Fruit fly (Drosophila melanogaster) ovary, adult (tissue): Measurements from ENCODE around the gene Tnpo.

ENCODE experiments used
- CG17801 ChIP-seq: fragments of 200-800 bp; optimal IDR thresholded peaks from 2 replicates; lab custom pipeline; 2019; ENCODE audit warnings: missing biosample characterization, mild to moderate bottlenecking, missing genetic modification characterization, moderate library complexity; ENCODE audit not compliant: partially characterized antibody

Tnpo gene

DNA sequence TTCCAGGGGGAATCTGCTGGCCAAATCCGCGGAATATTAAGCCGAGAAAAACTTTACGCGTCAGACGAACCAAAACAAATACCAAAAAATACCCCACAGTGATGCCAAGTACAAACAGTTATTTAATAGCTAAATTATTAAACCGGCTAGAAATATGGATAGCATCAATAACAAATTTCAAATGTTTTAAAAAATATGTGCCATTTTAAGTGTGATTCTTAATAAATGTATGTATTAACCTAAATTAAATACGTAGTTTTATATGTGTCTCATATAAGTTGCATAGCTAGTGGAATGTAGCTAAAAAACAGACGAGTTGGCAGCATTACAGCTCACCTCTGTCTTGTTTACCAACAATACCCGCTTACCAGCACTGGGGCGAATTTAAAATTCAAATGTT, 11.5 kb upstream of the Tnpo start, which contains the start of gene CG10274:
Gene CG10274 (minus strand): TSS at position 54 of the 400 bp plus-strand sequence.
- peak; percentile 61 for TF ChIP-seq CG17801

DNA sequence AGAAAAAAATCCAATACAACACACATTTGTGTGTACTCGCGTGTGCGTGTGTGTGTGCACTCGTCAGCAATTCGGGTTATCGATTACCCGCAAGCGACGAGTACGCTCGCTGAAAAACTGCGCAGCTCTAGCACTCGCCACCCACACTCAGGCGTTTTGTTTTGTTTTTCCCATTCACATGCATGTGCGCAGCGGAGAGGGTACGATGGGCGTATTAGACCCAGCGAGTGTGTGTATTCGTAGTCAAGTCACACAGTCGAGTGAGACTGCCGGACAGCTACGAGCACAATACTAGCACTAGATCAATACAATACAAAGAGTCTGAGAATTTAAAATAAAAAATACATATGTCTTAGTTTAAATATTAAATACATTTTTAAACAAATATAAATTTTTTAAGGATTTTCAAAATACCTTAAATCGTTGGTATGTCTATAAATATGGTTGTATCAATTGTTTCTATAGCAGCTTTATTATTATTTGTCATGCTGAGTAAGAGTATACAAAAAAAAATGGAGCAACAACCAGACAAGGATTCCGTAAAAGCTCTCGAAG, 8.3 kb upstream of the Tnpo start, which contains the start of the genes D19B and CG43293:
Gene D19B (minus strand): TSS at position 37 of the 555 bp plus-strand sequence.
Gene CG43293 (plus strand): TSS at position 306 of the 555 bp plus-strand sequence.
- TF ChIP-seq CG17801 = peak; percentile 69

DNA sequence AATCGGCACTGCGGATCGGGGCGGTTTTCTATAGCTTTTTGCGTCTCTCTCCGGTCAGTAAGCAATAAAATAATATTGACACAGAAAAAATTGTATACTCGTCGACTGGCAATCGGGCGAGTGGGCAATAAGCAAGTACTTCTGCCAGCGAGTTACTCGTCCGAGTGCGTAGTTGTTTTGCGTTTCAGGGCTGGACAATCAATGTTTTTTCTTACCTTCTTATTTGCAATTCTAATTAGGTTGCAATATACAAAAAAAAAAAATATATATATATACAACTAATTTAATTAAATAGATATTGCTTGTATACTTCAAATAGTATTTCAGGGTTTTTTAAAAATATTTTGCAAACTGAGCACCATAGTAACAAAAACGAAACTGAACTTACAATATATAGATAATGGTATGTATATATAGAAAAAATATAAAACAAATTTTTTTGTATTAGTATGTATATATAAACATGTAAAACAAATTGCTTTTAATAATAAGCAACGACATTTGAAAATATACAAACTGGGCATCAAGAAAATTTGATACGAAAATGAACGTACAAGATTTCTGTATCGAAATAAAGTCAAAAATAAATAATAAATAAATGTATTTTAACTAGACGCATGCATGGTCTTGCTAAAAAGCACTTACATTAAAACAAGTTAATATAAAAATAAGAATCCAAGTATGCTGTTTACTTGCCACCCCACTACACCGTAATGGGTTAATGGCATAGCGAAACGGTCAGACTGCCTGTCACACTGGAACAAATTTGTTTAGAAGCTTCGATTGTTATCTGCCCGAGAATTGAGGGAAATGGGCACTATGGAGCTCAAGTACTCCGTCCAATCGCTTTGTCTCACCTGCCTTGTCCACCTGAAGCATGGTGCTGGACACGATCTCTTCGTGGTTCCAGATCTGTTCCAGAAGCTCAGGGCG, 4.0 kb upstream of the Tnpo start, which contains the start of the genes D19A and CG7386:
Gene D19A (minus strand): TSS at position 129 of the 933 bp plus-strand sequence.
Gene CG7386 (plus strand): TSS at position 751 of the 933 bp plus-strand sequence.
- TF ChIP-seq CG17801 = peak; percentile 63

DNA sequence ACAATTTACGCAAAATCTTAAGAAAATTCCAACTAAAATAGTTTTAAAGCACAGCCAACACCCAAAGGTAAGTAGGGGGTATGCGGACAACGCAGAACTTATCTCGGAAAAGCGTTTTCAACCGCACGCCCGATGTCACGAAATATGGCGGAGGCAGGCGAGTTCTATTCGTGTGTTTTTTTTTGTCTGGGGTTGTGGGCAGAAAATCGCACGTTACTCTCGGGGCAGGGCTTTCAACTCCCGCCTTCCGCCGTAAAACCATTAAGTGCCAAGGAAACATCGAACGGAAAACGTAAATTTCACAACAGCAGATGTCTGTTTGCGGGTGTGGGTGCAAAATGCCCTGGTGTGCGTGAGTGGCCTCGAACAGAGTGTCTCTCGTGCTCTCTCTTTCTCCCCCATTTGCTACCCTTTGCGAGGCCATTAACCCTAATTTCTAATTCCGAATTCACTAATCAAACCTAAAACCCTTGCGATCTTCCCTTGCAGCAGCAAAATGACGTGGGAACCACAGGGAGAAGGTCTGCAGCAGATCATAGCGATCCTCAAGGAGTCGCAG, 355 bp downstream of the Tnpo start:
- no peak for TF ChIP-seq CG17801

DNA sequence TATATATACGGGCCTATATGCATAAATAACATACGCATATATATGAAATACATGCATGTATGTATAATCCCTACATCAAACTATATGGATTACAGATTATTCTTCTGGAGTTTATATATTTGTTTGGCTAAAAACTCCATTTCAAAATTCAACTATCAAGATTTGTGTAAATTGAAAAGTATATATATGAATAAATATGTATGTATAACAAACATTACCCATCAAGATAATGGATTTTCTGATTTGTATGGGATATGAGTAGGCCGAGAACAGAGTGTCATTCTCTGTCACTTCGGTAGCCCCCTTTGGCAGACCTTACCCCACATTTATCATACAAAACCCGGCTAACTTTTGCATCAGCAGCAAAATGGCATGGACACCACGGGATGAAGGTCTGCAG, 6.9 kb downstream of the Tnpo start, which contains the start of gene CG8219:
Gene CG8219 (plus strand): TSS at position 301 of the 400 bp plus-strand sequence.
- no peak for TF ChIP-seq CG17801

DNA sequence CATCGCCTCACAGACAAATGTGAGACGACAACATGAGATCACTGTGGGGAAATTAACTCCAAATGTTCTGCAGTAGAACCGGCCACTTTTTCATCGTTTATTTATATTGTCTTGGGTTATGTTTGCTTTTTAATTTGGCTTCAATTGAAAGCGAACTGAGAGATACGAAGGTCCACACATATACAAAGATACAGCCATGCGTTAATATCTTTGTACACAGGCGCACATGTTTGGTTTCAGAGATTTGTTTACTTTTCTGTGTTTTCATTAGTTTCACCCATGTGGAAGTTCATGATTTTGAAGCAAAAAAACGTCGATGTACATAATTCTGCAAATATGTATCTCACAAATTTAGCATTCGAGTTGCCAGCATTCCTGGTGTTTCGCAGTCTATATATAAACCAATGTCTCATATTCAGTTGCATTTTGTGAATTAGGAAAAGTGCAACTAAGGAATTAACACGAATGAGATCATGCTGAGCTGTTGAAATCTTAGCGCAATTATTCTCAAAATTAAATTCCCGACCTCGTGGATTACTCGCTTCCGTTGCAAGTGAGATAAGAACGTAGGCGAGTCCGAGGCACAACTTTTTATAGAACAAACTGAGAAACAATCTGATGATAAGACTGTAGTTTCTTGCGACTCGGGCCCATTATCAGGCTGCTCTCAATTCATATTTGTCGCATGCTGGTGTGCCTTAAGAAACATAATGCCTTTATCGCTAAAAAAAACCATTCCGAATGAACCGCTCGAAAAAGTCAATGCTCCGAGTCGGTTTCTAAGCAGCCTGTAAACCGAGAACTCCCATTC, 22.9 kb downstream of the Tnpo start:
- no peak for TF ChIP-seq CG17801

DNA sequence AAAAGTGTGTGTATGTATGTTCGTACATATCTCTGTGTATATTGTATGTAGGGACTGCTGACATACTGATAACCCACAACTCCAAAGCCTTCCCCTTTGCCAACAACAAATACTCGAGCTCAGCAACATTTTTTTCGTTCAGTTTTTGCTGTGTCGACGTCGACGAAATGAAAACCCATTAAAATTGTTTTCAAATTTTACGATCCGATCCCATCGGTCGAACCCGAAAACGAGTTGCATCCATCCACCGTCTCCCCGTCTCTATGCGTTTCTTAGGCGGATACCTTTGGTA, 23.5 kb downstream of the Tnpo start:
- no peak for TF ChIP-seq CG17801

DNA sequence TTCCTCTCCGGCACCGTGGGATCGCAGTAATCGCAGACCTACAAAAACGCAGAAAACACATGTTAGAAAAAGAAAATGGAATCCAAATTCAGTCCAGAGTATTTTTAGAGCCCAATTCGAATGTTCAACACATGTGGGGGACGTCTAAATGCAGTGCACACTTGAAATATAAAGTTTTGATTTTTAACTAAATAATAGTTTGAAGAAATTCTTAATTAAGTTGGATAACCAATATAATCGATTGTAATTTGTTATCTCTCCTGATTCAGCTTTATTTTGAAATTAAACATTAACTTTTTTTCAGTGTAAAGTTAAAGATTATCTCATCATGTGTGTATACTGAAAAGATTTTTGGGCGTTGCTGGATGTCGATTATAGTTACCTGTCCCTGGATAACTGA, 23.9 kb downstream of the Tnpo start:
- no peak for TF ChIP-seq CG17801

DNA sequence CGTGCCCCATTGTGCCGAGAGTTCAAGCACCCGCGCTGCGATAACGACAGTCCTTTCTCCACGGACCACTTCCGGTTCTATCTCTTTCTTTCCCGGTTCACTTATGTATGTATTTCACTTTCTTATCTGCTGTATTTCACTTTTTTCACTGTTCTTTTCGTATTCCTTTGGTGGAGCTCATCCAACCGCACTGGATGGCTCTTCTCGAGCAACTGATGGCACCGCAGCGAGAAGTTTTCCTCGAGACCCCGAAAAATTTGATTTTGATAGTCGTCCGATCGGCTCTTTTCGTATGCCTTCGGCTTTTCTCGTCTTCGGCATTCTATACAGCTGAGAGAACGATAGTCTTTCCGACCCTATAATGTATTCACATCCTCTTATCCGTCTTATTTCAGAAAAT, 24.5 kb downstream of the Tnpo start, which contains the start of gene LanA:
Gene LanA (minus strand): TSS at position 217 of the 400 bp plus-strand sequence.
- no peak for TF ChIP-seq CG17801

DNA sequence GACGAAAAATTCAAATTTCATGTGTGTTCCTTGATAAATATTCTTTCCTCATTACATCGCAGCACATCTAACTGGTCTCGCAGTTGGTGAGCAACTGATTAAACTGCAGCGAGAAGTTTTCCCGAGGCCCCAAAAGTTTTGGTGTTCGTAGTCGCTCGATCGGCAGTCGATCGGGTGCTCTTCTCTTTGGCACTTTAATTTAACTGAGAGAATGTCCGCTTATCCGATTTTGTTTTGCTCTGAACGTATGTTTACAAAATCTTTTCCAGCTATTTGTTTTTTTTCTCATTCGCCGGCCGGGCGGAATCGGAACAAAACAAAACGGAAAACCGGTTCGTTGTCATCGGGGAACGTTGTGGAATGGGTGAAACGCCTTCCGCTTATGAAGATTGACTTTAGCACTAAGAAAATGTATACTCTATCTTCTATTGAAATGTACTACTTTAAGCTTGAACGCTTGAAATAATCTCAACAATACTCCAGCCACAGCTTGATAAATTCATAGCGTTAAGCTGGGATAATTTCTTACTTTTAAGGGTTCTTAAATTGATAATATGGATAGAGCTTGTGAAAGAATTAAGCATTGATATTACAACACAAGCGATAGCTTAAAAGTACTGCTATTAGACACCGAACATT, 25.4 kb downstream of the Tnpo start:
- TF ChIP-seq CG17801 = no peak

DNA sequence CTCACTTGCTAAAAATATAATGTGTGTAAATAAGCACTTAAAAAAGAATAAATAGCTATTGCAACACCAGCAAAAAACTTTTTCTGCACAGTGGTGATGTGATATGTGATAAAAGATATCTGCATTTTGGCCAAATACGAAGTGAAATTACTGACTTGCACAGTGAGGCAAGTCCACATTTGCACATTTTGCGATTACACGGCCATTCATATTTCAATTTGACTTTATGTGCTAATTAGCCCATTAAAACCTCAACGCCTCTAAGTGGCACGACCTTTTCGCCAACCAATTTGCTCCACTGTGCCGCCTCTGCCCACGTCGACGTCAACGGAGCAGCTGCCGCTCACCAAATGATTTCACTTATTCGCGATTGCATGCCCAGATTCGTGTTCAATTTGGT, 26.9 kb downstream of the Tnpo start, which contains the start of gene CG33946:
Gene CG33946 (plus strand): TSS at position 392 of the 400 bp plus-strand sequence.
- peak; percentile 58 for TF ChIP-seq CG17801

DNA sequence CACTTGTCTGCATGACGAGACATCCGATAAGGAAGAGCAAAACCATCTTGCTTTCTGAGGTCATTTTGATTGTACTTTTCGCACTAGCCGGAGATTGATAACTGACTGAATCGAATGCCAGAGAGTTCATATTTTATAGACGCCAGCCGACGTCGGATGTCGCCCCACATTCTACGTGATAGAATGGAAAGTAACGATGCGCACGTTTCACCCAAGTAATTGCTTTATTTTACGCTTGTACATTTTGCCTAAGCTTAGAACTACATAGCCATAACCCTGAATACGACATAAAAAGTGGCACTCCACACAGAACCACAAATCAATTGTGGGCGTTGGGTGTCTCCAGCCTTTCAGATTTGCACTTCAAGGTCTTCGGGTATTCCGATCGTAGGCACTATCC, 39.0 kb downstream of the Tnpo start, which contains the start of gene CG13299:
Gene CG13299 (minus strand): TSS at position 101 of the 400 bp plus-strand sequence.
- no peak for TF ChIP-seq CG17801

DNA sequence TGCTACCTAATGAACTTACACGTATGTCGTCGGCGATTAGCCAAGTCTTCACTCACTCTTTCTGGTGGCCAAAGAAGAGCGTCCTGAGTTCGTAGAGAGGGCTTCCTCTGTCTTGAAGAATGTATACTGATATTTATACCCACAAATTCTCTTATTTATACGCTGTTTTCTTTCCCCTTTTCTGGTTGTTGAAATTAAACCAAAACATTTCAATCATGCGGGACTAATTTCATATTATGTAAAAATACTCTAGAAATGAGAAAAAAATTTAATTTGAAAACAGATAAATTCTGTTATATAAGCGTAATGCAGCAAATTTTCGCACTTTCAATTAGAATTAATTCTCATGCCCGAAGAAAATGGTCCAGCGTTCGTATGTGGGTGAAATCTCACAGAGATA, 40.0 kb downstream of the Tnpo start, which contains the start of gene BG642312:
Gene BG642312 (minus strand): TSS at position 101 of the 400 bp plus-strand sequence.
- TF ChIP-seq CG17801 = no peak

DNA sequence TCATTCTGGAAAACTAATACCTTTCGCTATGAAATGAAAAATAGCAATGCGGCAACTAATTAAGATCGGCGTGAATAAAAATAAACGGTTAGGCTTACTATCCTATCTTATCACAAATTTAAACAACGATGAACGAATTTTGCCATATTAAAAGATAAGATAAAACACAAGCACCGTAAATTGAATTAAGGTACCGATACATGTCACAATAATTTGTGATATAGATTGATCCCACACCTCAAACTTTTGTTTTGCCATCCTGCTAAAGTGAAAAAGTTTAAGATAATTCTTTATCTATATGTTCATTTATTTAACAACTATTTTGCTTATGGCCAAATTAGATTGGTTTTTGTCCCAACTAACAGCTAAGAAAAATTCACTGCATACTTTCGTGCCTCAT, 40.8 kb downstream of the Tnpo start, which contains the start of gene CG42714:
Gene CG42714 (minus strand): TSS at position 22 of the 400 bp plus-strand sequence.
- no peak for TF ChIP-seq CG17801

DNA sequence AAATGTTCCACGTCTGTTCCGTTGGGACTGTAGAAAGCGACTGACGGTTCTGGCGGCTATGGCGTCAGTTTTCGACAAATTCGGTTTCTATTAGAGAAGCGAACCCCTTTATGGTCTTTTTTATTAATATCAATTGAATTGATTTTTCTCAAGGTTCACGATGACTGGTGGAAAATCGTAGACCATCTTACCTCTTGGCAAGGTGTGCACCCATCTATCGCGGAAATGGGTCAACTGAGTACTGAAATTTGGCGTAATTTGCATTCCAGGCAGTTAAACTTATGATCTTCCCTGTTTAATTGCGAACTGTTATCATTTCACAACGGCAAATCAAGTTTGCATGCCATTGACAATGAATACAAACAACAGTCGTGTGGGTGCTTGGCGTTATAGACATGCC, 46.7 kb downstream of the Tnpo start, which contains the start of gene CG10226:
Gene CG10226 (minus strand): TSS at position 101 of the 400 bp plus-strand sequence.
- no peak for TF ChIP-seq CG17801
